Fruit fly (Drosophila melanogaster): ENCODE results near the gene CG15337.

DNA sequence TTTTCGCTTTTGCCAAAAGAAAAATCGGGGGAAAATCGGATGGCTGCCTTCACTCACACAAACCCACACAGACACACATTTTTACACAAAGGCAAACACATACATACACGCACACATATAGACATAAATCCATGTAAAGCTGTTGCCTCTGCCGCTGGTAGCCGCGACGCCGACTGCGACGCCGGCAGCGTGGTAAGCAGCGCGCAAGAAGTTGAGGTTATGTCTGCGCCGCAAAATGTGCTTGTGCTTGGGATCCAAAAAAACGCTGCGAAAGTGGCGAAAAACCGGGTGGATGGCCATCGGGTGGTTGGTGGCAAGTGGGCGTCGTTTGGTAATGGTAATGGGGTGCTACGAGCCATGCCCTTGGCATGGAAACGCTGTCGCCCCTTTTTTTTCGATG is 20.0 kb downstream of the CG15337 start:
- TF ChIP-seq CG9948 (tag; optimal IDR thresholded peaks at IDR 0.05) (no peak), CG10348 (GFP tag; IDR thresholded peaks at IDR 0.05) (no peak), D1 (tag; optimal IDR thresholded peaks at IDR 0.05) (no peak), CG34367 (tag; optimal IDR thresholded peaks at IDR 0.05) (no peak), Pif1A (GFP tag; optimal IDR thresholded peaks at IDR 0.05) (no peak), gl (tag; optimal IDR thresholded peaks at IDR 0.05) (no peak)

Measured in whole organism, pupa.